Fruit fly (Drosophila melanogaster) whole organism, adult: ENCODE data around the gene CG8460.

Source experiments
- CG11617 ChIP-seq: fragments of 200-800 bp; sonication (Bioruptor generic); optimal IDR thresholded peaks from 2 replicates; lab custom pipeline; 2017; ENCODE audit warnings: mild to moderate bottlenecking, missing biosample characterization, missing genetic modification reagents, missing genetic modification characterization
- CG12768 ChIP-seq: fragments of 200-800 bp; sonication (Bioruptor generic); optimal IDR thresholded peaks from 2 replicates; lab custom pipeline; 2017; ENCODE audit warnings: missing biosample characterization, missing genetic modification characterization, mild to moderate bottlenecking, moderate library complexity, missing genetic modification reagents
- CG1620 ChIP-seq: fragments of 200-800 bp; sonication (Bioruptor generic); optimal IDR thresholded peaks from 2 replicates; lab custom pipeline; 2016; ENCODE audit warnings: missing biosample characterization, missing genetic modification characterization
- CG5204 ChIP-seq: fragments of 200-800 bp; sonication (Bioruptor generic); optimal IDR thresholded peaks from 2 replicates; lab custom pipeline; 2016; ENCODE audit warnings: missing biosample characterization, missing genetic modification characterization
- CG7045 ChIP-seq: fragments of 200-800 bp; sonication (Bioruptor generic); optimal IDR thresholded peaks from 2 replicates; lab custom pipeline; 2017; ENCODE audit warnings: missing biosample characterization, mild to moderate bottlenecking, missing genetic modification characterization
- Mnt ChIP-seq: fragments of 200-800 bp; sonication (Bioruptor generic); optimal IDR thresholded peaks from 2 replicates; lab custom pipeline; 2016; ENCODE audit warnings: missing biosample characterization, mild to moderate bottlenecking, missing genetic modification characterization
- cnc ChIP-seq, 2 experiments: fragments of >200 bp; optimal IDR thresholded peaks; 2 replicates each; lab custom pipeline; 2017
- ovo ChIP-seq: fragments of 200-800 bp; sonication (Bioruptor generic); optimal IDR thresholded peaks from 2 replicates; lab custom pipeline; 2016; ENCODE audit warnings: missing biosample characterization, missing genetic modification characterization
- pad ChIP-seq: fragments of 200-800 bp; sonication (Bioruptor generic); optimal IDR thresholded peaks from 3 replicates; lab custom pipeline; 2017; ENCODE audit warnings: missing biosample characterization, missing genetic modification characterization, mild to moderate bottlenecking, moderate library complexity, missing genetic modification reagents

dm6 chr2L:8171544-8171943, 25.4 kb upstream of the CG8460 start:
- no peak for TF ChIP-seq Mnt (GFP tag; lab: Kevin White, UChicago)
- peak; percentile 37 for TF ChIP-seq CG12768 (GFP tag; lab: Kevin White, UChicago)
- TF ChIP-seq ovo (GFP tag; lab: Kevin White, UChicago), result no peak
- no peak for TF ChIP-seq CG5204 (GFP tag; lab: Kevin White, UChicago)
- TF ChIP-seq CG7045, result no peak
- TF ChIP-seq CG11617 (GFP tag; lab: Kevin White, UChicago), result no peak
- no peak for TF ChIP-seq CG1620 (GFP tag; lab: Kevin White, UChicago)
- no peak for TF ChIP-seq cnc (optimal IDR thresholded peaks at IDR 0.05; lab: Kevin White, UChicago)
- no peak for TF ChIP-seq pad (GFP tag; lab: Kevin White, UChicago)
